Fruit fly (Drosophila melanogaster) whole organism, embryonic: ENCODE results near the gene bor.
A peak's percentile ranks its signal among the peaks of the same experiment; 100 is the strongest.

Experiments used
- ATbp ChIP-seq: fragments of 200-800 bp; sonication (Bioruptor generic); optimal IDR thresholded peaks from 2 replicates; lab custom pipeline; 2017; ENCODE audit warnings: missing biosample characterization, mild to moderate bottlenecking, missing genetic modification characterization, missing genetic modification reagents
- Asciz ChIP-seq: fragments of 200-800 bp; sonication (Bioruptor generic); optimal IDR thresholded peaks from 2 replicates; lab custom pipeline; 2017; ENCODE audit warnings: missing biosample characterization, mild to moderate bottlenecking, missing genetic modification characterization, missing genetic modification reagents
- BtbVII ChIP-seq: fragments of 200-800 bp; sonication (Bioruptor generic); optimal IDR thresholded peaks from 3 replicates; lab custom pipeline; 2017; ENCODE audit warnings: missing biosample characterization, mild to moderate bottlenecking, missing genetic modification characterization
- Bteb2 ChIP-seq: fragments of 200-800 bp; sonication (Bioruptor generic); optimal IDR thresholded peaks from 2 replicates; lab custom pipeline; 2016; ENCODE audit warnings: missing biosample characterization, missing genetic modification characterization
- CG10147 ChIP-seq: fragments of 200-800 bp; sonication (Bioruptor generic); optimal IDR thresholded peaks from 2 replicates; lab custom pipeline; 2019; ENCODE audit warnings: missing biosample characterization, mild to moderate bottlenecking, missing genetic modification characterization, moderate library complexity
- CG10543 ChIP-seq: fragments of 200-800 bp; sonication (Bioruptor generic); optimal IDR thresholded peaks from 3 replicates; lab custom pipeline; 2017; ENCODE audit warnings: missing biosample characterization, mild to moderate bottlenecking, missing genetic modification characterization, moderate library complexity
- CG13123 ChIP-seq: fragments of 200-800 bp; sonication (Bioruptor generic); optimal IDR thresholded peaks from 2 replicates; lab custom pipeline; 2016; ENCODE audit warnings: missing biosample characterization, missing genetic modification characterization
- CG13296 ChIP-seq: fragments of 200-800 bp; sonication (Bioruptor generic); optimal IDR thresholded peaks from 3 replicates; lab custom pipeline; 2018; ENCODE audit warnings: missing biosample characterization, mild to moderate bottlenecking, missing genetic modification characterization
- CG15269 ChIP-seq: fragments of 200-800 bp; sonication (Bioruptor generic); optimal IDR thresholded peaks from 2 replicates; lab custom pipeline; 2018; ENCODE audit warnings: missing biosample characterization, mild to moderate bottlenecking, missing genetic modification characterization, moderate library complexity
- CG2116 ChIP-seq: fragments of 200-800 bp; sonication (Bioruptor generic); optimal IDR thresholded peaks from 3 replicates; lab custom pipeline; 2018; ENCODE audit warnings: missing biosample characterization, mild to moderate bottlenecking, missing genetic modification characterization
- CG3163 ChIP-seq: fragments of 200-800 bp; sonication (Bioruptor generic); optimal IDR thresholded peaks from 3 replicates; lab custom pipeline; 2016; ENCODE audit warnings: missing biosample characterization, missing genetic modification characterization
- CG32767 ChIP-seq: fragments of 200-800 bp; sonication (Bioruptor generic); IDR thresholded peaks from 2 replicates; pipeline ENCODE4 v1.3.6; 2022; ENCODE audit warnings: missing biosample characterization, missing genetic modification characterization
- CG4730 ChIP-seq: fragments of 200-800 bp; sonication (Bioruptor generic); IDR thresholded peaks from 2 replicates; pipeline ENCODE4 v1.3.6; 2022; ENCODE audit warnings: missing biosample characterization, missing genetic modification characterization
- CG4820 ChIP-seq: fragments of 200-800 bp; sonication (Bioruptor generic); optimal IDR thresholded peaks from 3 replicates; lab custom pipeline; 2016; ENCODE audit warnings: missing biosample characterization, missing genetic modification characterization
- CG6254 ChIP-seq: fragments of 200-800 bp; sonication (Bioruptor generic); optimal IDR thresholded peaks from 3 replicates; lab custom pipeline; 2017; ENCODE audit warnings: mild to moderate bottlenecking, missing biosample characterization, missing genetic modification reagents, missing genetic modification characterization
- CG7357 ChIP-seq: fragments of 200-800 bp; sonication (Bioruptor generic); IDR thresholded peaks from 3 replicates; pipeline ENCODE4 v1.3.6; 2022; ENCODE audit warnings: missing biosample characterization, missing genetic modification characterization
- CG8290 ChIP-seq, 3 experiments: fragments of 200-800 bp; sonication (Bioruptor generic); optimal IDR thresholded peaks; 2 replicates each; lab custom pipeline; 2016 to 2019; ENCODE audit warnings: missing biosample characterization in 3 of 3, missing genetic modification characterization in 3 of 3, mild to moderate bottlenecking in 2 of 3, moderate library complexity in 1 of 3
- CG9215 ChIP-seq: fragments of 200-800 bp; sonication (Bioruptor generic); IDR thresholded peaks from 2 replicates; pipeline ENCODE4 v1.3.6; 2022; ENCODE audit warnings: missing biosample characterization, missing genetic modification characterization
- Dek ChIP-seq: fragments of 200-800 bp; sonication (Bioruptor generic); optimal IDR thresholded peaks from 3 replicates; lab custom pipeline; 2019; ENCODE audit warnings: missing biosample characterization, mild to moderate bottlenecking, missing genetic modification characterization, moderate library complexity
- Dfd ChIP-seq, 2 experiments: fragments of >200 bp; optimal IDR thresholded peaks; 2 replicates each; lab custom pipeline; 2017; ENCODE audit warnings: missing biosample characterization in 2 of 2, missing genetic modification characterization in 2 of 2
- Dll ChIP-seq: fragments of 200-800 bp; sonication (Bioruptor generic); IDR thresholded peaks from 4 replicates; pipeline ENCODE4 v1.3.6; 2022; ENCODE audit warnings: missing biosample characterization, missing genetic modification characterization; ENCODE audit not compliant: partially characterized antibody
- HLH4C ChIP-seq: fragments of 200-800 bp; sonication (Bioruptor generic); IDR thresholded peaks from 3 replicates; pipeline ENCODE4 v1.3.6; 2022; ENCODE audit warnings: missing biosample characterization, missing genetic modification characterization; ENCODE audit not compliant: partially characterized antibody
- Hand ChIP-seq: fragments of 200-800 bp; sonication (Bioruptor generic); optimal IDR thresholded peaks from 2 replicates; lab custom pipeline; 2017; ENCODE audit warnings: mild to moderate bottlenecking, missing biosample characterization, missing genetic modification reagents, missing genetic modification characterization
- HmgZ ChIP-seq: fragments of 200-800 bp; sonication (Bioruptor generic); optimal IDR thresholded peaks from 2 replicates; lab custom pipeline; 2018; ENCODE audit warnings: missing biosample characterization, mild to moderate bottlenecking, missing genetic modification characterization
- Lhr ChIP-seq: fragments of 200-800 bp; sonication (Bioruptor generic); optimal IDR thresholded peaks from 3 replicates; lab custom pipeline; 2017; ENCODE audit warnings: mild to moderate bottlenecking, missing biosample characterization, missing genetic modification reagents, missing genetic modification characterization
- NC2α ChIP-seq: fragments of 200-800 bp; sonication (Bioruptor generic); optimal IDR thresholded peaks from 2 replicates; lab custom pipeline; 2016; ENCODE audit warnings: missing biosample characterization, missing genetic modification characterization
- NK7.1 ChIP-seq: fragments of 200-800 bp; sonication (Bioruptor generic); optimal IDR thresholded peaks from 3 replicates; lab custom pipeline; 2016; ENCODE audit warnings: missing biosample characterization, missing genetic modification characterization
- NfI ChIP-seq: fragments of 200-800 bp; sonication (Bioruptor generic); optimal IDR thresholded peaks from 3 replicates; lab custom pipeline; 2018; ENCODE audit warnings: missing biosample characterization, mild to moderate bottlenecking, missing genetic modification characterization, moderate library complexity
- Rx ChIP-seq: fragments of 200-800 bp; sonication (Bioruptor generic); IDR thresholded peaks from 2 replicates; pipeline ENCODE4 v1.3.6; 2022; ENCODE audit warnings: missing biosample characterization, missing genetic modification characterization
- Xrp1 ChIP-seq: fragments of 200-800 bp; sonication (Bioruptor generic); IDR thresholded peaks from 2 replicates; pipeline ENCODE4 v1.3.6; 2022; ENCODE audit warnings: missing biosample characterization, missing genetic modification characterization
- YL-1 ChIP-seq: fragments of 200-800 bp; sonication (Bioruptor generic); optimal IDR thresholded peaks from 3 replicates; lab custom pipeline; 2017; ENCODE audit warnings: missing biosample characterization, mild to moderate bottlenecking, missing genetic modification characterization
- chif ChIP-seq, 2 experiments: fragments of 200-800 bp; sonication (Bioruptor generic); optimal IDR thresholded peaks; 3 replicates each; lab custom pipeline; 2016; ENCODE audit warnings: missing biosample characterization in 2 of 2, missing genetic modification characterization in 2 of 2
- dati ChIP-seq: fragments of 200-800 bp; sonication (Bioruptor generic); IDR thresholded peaks from 2 replicates; pipeline ENCODE4 v1.3.6; 2022; ENCODE audit warnings: missing biosample characterization, missing genetic modification characterization
- disco-r ChIP-seq: fragments of 200-800 bp; sonication (Bioruptor generic); optimal IDR thresholded peaks from 2 replicates; lab custom pipeline; 2016; ENCODE audit warnings: missing biosample characterization, missing genetic modification characterization
- gem ChIP-seq: fragments of 200-800 bp; sonication (Bioruptor generic); optimal IDR thresholded peaks from 2 replicates; lab custom pipeline; 2019; ENCODE audit warnings: missing biosample characterization, mild to moderate bottlenecking, missing genetic modification characterization, moderate library complexity
- h ChIP-seq: fragments of >200 bp; optimal IDR thresholded peaks from 2 replicates; lab custom pipeline; 2017
- her ChIP-seq: fragments of 200-800 bp; sonication (Bioruptor generic); optimal IDR thresholded peaks from 2 replicates; lab custom pipeline; 2016; ENCODE audit warnings: missing biosample characterization, missing genetic modification characterization
- jumu ChIP-seq: fragments of 200-800 bp; sonication (Bioruptor generic); optimal IDR thresholded peaks from 3 replicates; lab custom pipeline; 2016; ENCODE audit warnings: missing biosample characterization, missing genetic modification characterization
- kah ChIP-seq: fragments of 200-800 bp; sonication (Bioruptor generic); optimal IDR thresholded peaks from 2 replicates; lab custom pipeline; 2018; ENCODE audit warnings: missing biosample characterization, mild to moderate bottlenecking, missing genetic modification characterization
- oc ChIP-seq: fragments of 200-800 bp; sonication (Bioruptor generic); optimal IDR thresholded peaks from 2 replicates; lab custom pipeline; 2018; ENCODE audit warnings: missing biosample characterization, mild to moderate bottlenecking, missing genetic modification characterization, moderate library complexity
- pita ChIP-seq: fragments of 200-800 bp; sonication (Bioruptor generic); optimal IDR thresholded peaks from 2 replicates; lab custom pipeline; 2017; ENCODE audit warnings: missing biosample characterization, mild to moderate bottlenecking, missing genetic modification characterization
- schlank ChIP-seq: fragments of 200-800 bp; sonication (Bioruptor generic); optimal IDR thresholded peaks from 2 replicates; lab custom pipeline; 2018; ENCODE audit warnings: missing biosample characterization, mild to moderate bottlenecking, missing genetic modification characterization
- sd ChIP-seq: fragments of 200-800 bp; sonication (Bioruptor generic); optimal IDR thresholded peaks from 3 replicates; lab custom pipeline; 2018; ENCODE audit warnings: missing biosample characterization, mild to moderate bottlenecking, missing genetic modification characterization, moderate library complexity
- slp2 ChIP-seq: fragments of 200-800 bp; sonication (Bioruptor generic); optimal IDR thresholded peaks from 2 replicates; lab custom pipeline; 2016; ENCODE audit warnings: missing biosample characterization, missing genetic modification characterization
- tna ChIP-seq: fragments of 200-800 bp; sonication (Bioruptor generic); IDR thresholded peaks from 2 replicates; pipeline ENCODE4 v1.3.6; 2022; ENCODE audit warnings: missing biosample characterization, missing genetic modification characterization; ENCODE audit not compliant: partially characterized antibody
- trem ChIP-seq: fragments of 200-800 bp; optimal IDR thresholded peaks from 3 replicates; lab custom pipeline; 2019; ENCODE audit warnings: missing biosample characterization, mild to moderate bottlenecking, missing genetic modification characterization, moderate library complexity
- trh ChIP-seq: fragments of 200-800 bp; sonication (Bioruptor generic); optimal IDR thresholded peaks from 2 replicates; lab custom pipeline; 2016; ENCODE audit warnings: missing biosample characterization, missing genetic modification characterization
- twi ChIP-seq: fragments of 200-800 bp; optimal IDR thresholded peaks from 2 replicates; lab custom pipeline; 2019; ENCODE audit warnings: missing biosample characterization, mild to moderate bottlenecking, missing genetic modification characterization, moderate library complexity
- unc-4 ChIP-seq: fragments of 200-800 bp; sonication (Bioruptor generic); IDR thresholded peaks from 2 replicates; pipeline ENCODE4 v1.3.6; 2022; ENCODE audit warnings: missing biosample characterization, missing genetic modification characterization; ENCODE audit not compliant: partially characterized antibody
- z ChIP-seq: fragments of 200-800 bp; sonication (Bioruptor generic); IDR thresholded peaks from 3 replicates; pipeline ENCODE4 v1.3.6; 2022; ENCODE audit warnings: missing biosample characterization, missing genetic modification characterization
- zen2 ChIP-seq: fragments of 200-800 bp; sonication (Bioruptor generic); IDR thresholded peaks from 3 replicates; pipeline ENCODE4 v1.3.6; 2022; ENCODE audit warnings: missing biosample characterization, missing genetic modification characterization; ENCODE audit not compliant: partially characterized antibody

The bor gene

dm6 chr3R:16234745-16235149 is 29.2 kb downstream of the bor start (continued):
- TF ChIP-seq sd (tag; lab: Kevin White, UChicago), result no peak
- no peak for TF ChIP-seq jumu
- no peak for TF ChIP-seq twi (tag; lab: Kevin White, UChicago)
- no peak for TF ChIP-seq CG13296
- TF ChIP-seq Lhr (GFP tag; lab: Kevin White, UChicago), result no peak
- no peak for TF ChIP-seq oc (tag; lab: Kevin White, UChicago)
- no peak for TF ChIP-seq YL-1
- TF ChIP-seq chif (GFP tag; optimal IDR thresholded peaks at IDR 0.05; lab: Kevin White, UChicago), result no peak
- TF ChIP-seq CG4820, result no peak
- TF ChIP-seq ATbp (GFP tag; lab: Kevin White, UChicago), result peak; percentile 29
- no peak for TF ChIP-seq CG9215
- TF ChIP-seq pita (GFP tag; lab: Kevin White, UChicago), result no peak
- no peak for TF ChIP-seq schlank
- no peak for TF ChIP-seq Bteb2 (GFP tag; lab: Kevin White, UChicago)
- no peak for TF ChIP-seq CG6254 (GFP tag; lab: Kevin White, UChicago)
- no peak for TF ChIP-seq CG3163 (GFP tag; lab: Kevin White, UChicago)
- no peak for TF ChIP-seq her (GFP tag; lab: Kevin White, UChicago)
- TF ChIP-seq NC2α (GFP tag; lab: Kevin White, UChicago), result no peak
- TF ChIP-seq dati (GFP tag; lab: Robert Waterston, UW), result no peak
- peak; percentile 33 for TF ChIP-seq CG10147 (GFP tag; lab: Kevin White, UChicago)
- no peak for TF ChIP-seq zen2 (GFP tag; lab: Robert Waterston, UW)
- no peak for TF ChIP-seq HLH4C (GFP tag; lab: Robert Waterston, UW)
- TF ChIP-seq NfI (GFP tag; lab: Kevin White, UChicago), result no peak
- TF ChIP-seq NK7.1 (GFP tag; lab: Kevin White, UChicago), result no peak
- no peak for TF ChIP-seq BtbVII (GFP tag; lab: Kevin White, UChicago)
- no peak for TF ChIP-seq tna
- TF ChIP-seq CG10543, result no peak
- no peak for TF ChIP-seq disco-r (GFP tag; lab: Kevin White, UChicago)
- TF ChIP-seq Rx (GFP tag; lab: Robert Waterston, UW), result no peak
- TF ChIP-seq CG32767, result no peak
- TF ChIP-seq CG2116 (GFP tag; lab: Kevin White, UChicago), result no peak
- TF ChIP-seq CG7357 (GFP tag; lab: Robert Waterston, UW), result no peak
- no peak for TF ChIP-seq z (GFP tag; lab: Robert Waterston, UW)
- TF ChIP-seq kah (GFP tag; lab: Kevin White, UChicago), result no peak
- no peak for TF ChIP-seq HmgZ (tag; lab: Kevin White, UChicago)
- peak; percentile 2 for TF ChIP-seq trem (tag; lab: Kevin White, UChicago)
- TF ChIP-seq Dfd (GFP tag; optimal IDR thresholded peaks at IDR 0.05; lab: Kevin White, UChicago), result no peak
- no peak for TF ChIP-seq CG4730
- no peak for TF ChIP-seq Dll (GFP tag; lab: Robert Waterston, UW)
- no peak for TF ChIP-seq unc-4 (GFP tag; lab: Robert Waterston, UW)
- TF ChIP-seq CG15269 (tag; lab: Kevin White, UChicago), result no peak
- no peak for TF ChIP-seq trh (GFP tag; lab: Kevin White, UChicago)
- no peak for TF ChIP-seq h (lab: Kevin White, UChicago)
- no peak for TF ChIP-seq Hand (GFP tag; lab: Kevin White, UChicago)
- TF ChIP-seq CG8290 (GFP tag; optimal IDR thresholded peaks at IDR 0.05; lab: Kevin White, UChicago), result no peak
- TF ChIP-seq CG8290 (tag; optimal IDR thresholded peaks at IDR 0.05; lab: Kevin White, UChicago), result no peak
- TF ChIP-seq gem (tag; lab: Kevin White, UChicago), result peak; percentile 72
- TF ChIP-seq CG13123 (GFP tag; lab: Kevin White, UChicago), result no peak
- peak; percentile 66 for TF ChIP-seq Asciz
- peak; percentile 2 for TF ChIP-seq Dek
- no peak for TF ChIP-seq Xrp1 (GFP tag; lab: Robert Waterston, UW)
- TF ChIP-seq slp2 (GFP tag; lab: Kevin White, UChicago), result peak; percentile 2
